Fruit fly (Drosophila melanogaster) whole organism, embryonic: ENCODE data around the gene CG46310.

Source experiments
- CG10431 ChIP-seq: fragments of 200-800 bp; sonication (Bioruptor generic); optimal IDR thresholded peaks from 3 replicates; lab custom pipeline; 2018; ENCODE audit warnings: missing biosample characterization, mild to moderate bottlenecking, missing genetic modification characterization
- CG10543 ChIP-seq: fragments of 200-800 bp; sonication (Bioruptor generic); optimal IDR thresholded peaks from 3 replicates; lab custom pipeline; 2017; ENCODE audit warnings: missing biosample characterization, mild to moderate bottlenecking, missing genetic modification characterization, moderate library complexity
- CG11456 ChIP-seq: fragments of 200-800 bp; sonication (Bioruptor generic); IDR thresholded peaks from 3 replicates; pipeline ENCODE4 v1.3.6; 2022; ENCODE audit warnings: missing biosample characterization, missing genetic modification characterization
- CG1233 ChIP-seq: fragments of 200-800 bp; sonication (Bioruptor generic); optimal IDR thresholded peaks from 4 replicates; lab custom pipeline; 2018; ENCODE audit warnings: missing biosample characterization, mild to moderate bottlenecking, missing genetic modification characterization
- CG13624 ChIP-seq: fragments of 200-800 bp; sonication (Bioruptor generic); optimal IDR thresholded peaks from 2 replicates; lab custom pipeline; 2016; ENCODE audit warnings: missing biosample characterization, missing genetic modification characterization
- CG13894 ChIP-seq: fragments of 200-800 bp; sonication (Bioruptor generic); optimal IDR thresholded peaks from 3 replicates; lab custom pipeline; 2018; ENCODE audit warnings: missing biosample characterization, mild to moderate bottlenecking, missing genetic modification characterization, moderate library complexity
- CG14014 ChIP-seq: fragments of 200-800 bp; sonication (Bioruptor generic); IDR thresholded peaks from 2 replicates; pipeline ENCODE4 v1.3.6; 2022; ENCODE audit warnings: missing biosample characterization, missing genetic modification characterization
- CG15514 ChIP-seq: fragments of 200-800 bp; sonication (Bioruptor generic); optimal IDR thresholded peaks from 3 replicates; lab custom pipeline; 2017; ENCODE audit warnings: missing biosample characterization, missing genetic modification characterization, mild to moderate bottlenecking, moderate library complexity, missing genetic modification reagents
- CG15696 ChIP-seq: fragments of 200-800 bp; sonication (Bioruptor generic); optimal IDR thresholded peaks from 2 replicates; lab custom pipeline; 2019; ENCODE audit warnings: missing biosample characterization, mild to moderate bottlenecking, missing genetic modification characterization, moderate library complexity
- CG1603 ChIP-seq: fragments of 200-800 bp; sonication (Bioruptor generic); optimal IDR thresholded peaks from 2 replicates; lab custom pipeline; 2019; ENCODE audit warnings: missing biosample characterization, mild to moderate bottlenecking, missing genetic modification characterization, moderate library complexity
- CG18619 ChIP-seq: fragments of 200-800 bp; sonication (Bioruptor generic); optimal IDR thresholded peaks from 3 replicates; lab custom pipeline; 2017; ENCODE audit warnings: missing biosample characterization, mild to moderate bottlenecking, missing genetic modification characterization
- CG2202 ChIP-seq: fragments of 200-800 bp; sonication (Bioruptor generic); optimal IDR thresholded peaks from 2 replicates; lab custom pipeline; 2018; ENCODE audit warnings: missing biosample characterization, mild to moderate bottlenecking, missing genetic modification characterization
- CG2712 ChIP-seq: fragments of 200-800 bp; optimal IDR thresholded peaks from 3 replicates; lab custom pipeline; 2019; ENCODE audit warnings: missing biosample characterization, mild to moderate bottlenecking, missing genetic modification characterization, moderate library complexity
- CG2875 ChIP-seq: fragments of 200-800 bp; sonication (Bioruptor generic); optimal IDR thresholded peaks from 2 replicates; lab custom pipeline; 2017; ENCODE audit warnings: missing biosample characterization, mild to moderate bottlenecking, missing genetic modification characterization, missing genetic modification reagents
- CG3407 ChIP-seq: fragments of 200-800 bp; sonication (Bioruptor generic); optimal IDR thresholded peaks from 2 replicates; lab custom pipeline; 2018; ENCODE audit warnings: missing biosample characterization, mild to moderate bottlenecking, missing genetic modification characterization
- CG34422 ChIP-seq: fragments of 200-800 bp; sonication (Bioruptor generic); IDR thresholded peaks from 3 replicates; pipeline ENCODE4 v1.3.6; 2022; ENCODE audit warnings: missing biosample characterization, missing genetic modification characterization
- CG5180 ChIP-seq: fragments of 200-800 bp; sonication (Bioruptor generic); optimal IDR thresholded peaks from 3 replicates; lab custom pipeline; 2017; ENCODE audit warnings: missing biosample characterization, missing genetic modification characterization, mild to moderate bottlenecking, moderate library complexity, missing genetic modification reagents
- CG6791 ChIP-seq: fragments of 200-800 bp; sonication (Bioruptor generic); IDR thresholded peaks from 3 replicates; pipeline ENCODE4 v1.3.6; 2022; ENCODE audit warnings: missing biosample characterization, missing genetic modification characterization; ENCODE audit not compliant: partially characterized antibody
- CG6854 ChIP-seq: fragments of 200-800 bp; sonication (Bioruptor generic); optimal IDR thresholded peaks from 3 replicates; lab custom pipeline; 2017; ENCODE audit warnings: missing biosample characterization, mild to moderate bottlenecking, missing genetic modification characterization
- CG7745 ChIP-seq: fragments of 200-800 bp; sonication (Bioruptor generic); optimal IDR thresholded peaks from 2 replicates; lab custom pipeline; 2018; ENCODE audit warnings: missing biosample characterization, mild to moderate bottlenecking, missing genetic modification characterization, moderate library complexity
- CG7839 ChIP-seq: fragments of 200-800 bp; sonication (Bioruptor generic); optimal IDR thresholded peaks from 3 replicates; lab custom pipeline; 2018; ENCODE audit warnings: missing biosample characterization, mild to moderate bottlenecking, missing genetic modification characterization, moderate library complexity
- CG7963 ChIP-seq: fragments of 200-800 bp; sonication (Bioruptor generic); IDR thresholded peaks from 3 replicates; pipeline ENCODE4 v1.3.6; 2022; ENCODE audit warnings: missing biosample characterization, missing genetic modification characterization; ENCODE audit not compliant: partially characterized antibody
- CG8478 ChIP-seq: fragments of >200 bp; optimal IDR thresholded peaks from 2 replicates; lab custom pipeline; 2018
- CG8924 ChIP-seq: fragments of 200-800 bp; optimal IDR thresholded peaks from 3 replicates; lab custom pipeline; 2019; ENCODE audit warnings: missing biosample characterization, mild to moderate bottlenecking, missing genetic modification characterization, moderate library complexity
- Ets97D ChIP-seq: fragments of 200-800 bp; sonication (Bioruptor generic); optimal IDR thresholded peaks from 3 replicates; lab custom pipeline; 2016; ENCODE audit warnings: missing biosample characterization, missing genetic modification characterization
- Fer1 ChIP-seq: fragments of 200-800 bp; sonication (Bioruptor generic); optimal IDR thresholded peaks from 2 replicates; lab custom pipeline; 2017; ENCODE audit warnings: missing biosample characterization, mild to moderate bottlenecking, missing genetic modification characterization
- HmgZ ChIP-seq: fragments of 200-800 bp; sonication (Bioruptor generic); optimal IDR thresholded peaks from 2 replicates; lab custom pipeline; 2018; ENCODE audit warnings: missing biosample characterization, mild to moderate bottlenecking, missing genetic modification characterization
- Nf-YA ChIP-seq: fragments of 200-800 bp; sonication (Bioruptor generic); IDR thresholded peaks from 2 replicates; pipeline ENCODE4 v1.3.6; 2022; ENCODE audit warnings: missing biosample characterization, missing genetic modification characterization
- Opbp ChIP-seq: fragments of 200-800 bp; sonication (Bioruptor generic); IDR thresholded peaks from 3 replicates; pipeline ENCODE4 v1.3.6; 2022; ENCODE audit warnings: missing biosample characterization, missing genetic modification characterization; ENCODE audit not compliant: partially characterized antibody
- Rfx ChIP-seq: fragments of 200-800 bp; sonication (Bioruptor generic); IDR thresholded peaks from 2 replicates; pipeline ENCODE4 v1.3.6; 2022; ENCODE audit warnings: missing biosample characterization, missing genetic modification characterization
- Rx ChIP-seq: fragments of 200-800 bp; sonication (Bioruptor generic); IDR thresholded peaks from 2 replicates; pipeline ENCODE4 v1.3.6; 2022; ENCODE audit warnings: missing biosample characterization, missing genetic modification characterization
- Sin3A ChIP-seq: fragments of >200 bp; optimal IDR thresholded peaks from 2 replicates; lab custom pipeline; 2018
- amos ChIP-seq: fragments of 200-800 bp; sonication (Bioruptor generic); IDR thresholded peaks from 2 replicates; pipeline ENCODE4 v1.3.6; 2022; ENCODE audit warnings: missing biosample characterization, missing genetic modification characterization; ENCODE audit not compliant: partially characterized antibody
- bsh ChIP-seq, 2 experiments: fragments of 200-800 bp; sonication (Bioruptor generic); optimal IDR thresholded peaks; 2 replicates each; lab custom pipeline; 2017 to 2018; ENCODE audit warnings: mild to moderate bottlenecking in 2 of 2, missing biosample characterization in 2 of 2, missing genetic modification characterization in 2 of 2, moderate library complexity in 1 of 2
- btn ChIP-seq: fragments of 200-800 bp; sonication (Bioruptor generic); optimal IDR thresholded peaks from 2 replicates; lab custom pipeline; 2016; ENCODE audit warnings: missing biosample characterization, missing genetic modification characterization
- chm ChIP-seq: fragments of 200-800 bp; sonication (Bioruptor generic); IDR thresholded peaks from 2 replicates; pipeline ENCODE4 v1.3.6; 2022; ENCODE audit warnings: missing biosample characterization, missing genetic modification characterization
- ci ChIP-seq: fragments of 200-800 bp; sonication (Bioruptor generic); IDR thresholded peaks from 3 replicates; pipeline ENCODE4 v1.3.6; 2022; ENCODE audit warnings: missing biosample characterization, missing genetic modification characterization
- fd64A ChIP-seq: fragments of 200-800 bp; sonication (Bioruptor generic); optimal IDR thresholded peaks from 3 replicates; lab custom pipeline; 2018; ENCODE audit warnings: missing biosample characterization, mild to moderate bottlenecking, missing genetic modification characterization
- fru ChIP-seq: fragments of >200 bp; optimal IDR thresholded peaks from 2 replicates; lab custom pipeline; 2017
- kay ChIP-seq: fragments of 200-800 bp; sonication (Bioruptor generic); optimal IDR thresholded peaks from 2 replicates; lab custom pipeline; 2016; ENCODE audit warnings: missing biosample characterization, missing genetic modification characterization
- lab ChIP-seq: fragments of 200-800 bp; sonication (Bioruptor generic); optimal IDR thresholded peaks from 3 replicates; lab custom pipeline; 2017; ENCODE audit warnings: missing biosample characterization, missing genetic modification characterization, mild to moderate bottlenecking, moderate library complexity, missing genetic modification reagents
- phol ChIP-seq: fragments of 200-800 bp; sonication (Bioruptor generic); optimal IDR thresholded peaks from 3 replicates; lab custom pipeline; 2018; ENCODE audit warnings: missing biosample characterization, mild to moderate bottlenecking, missing genetic modification characterization, moderate library complexity
- pros ChIP-seq: fragments of 200-800 bp; sonication (Bioruptor generic); optimal IDR thresholded peaks from 3 replicates; lab custom pipeline; 2019; ENCODE audit warnings: missing biosample characterization, mild to moderate bottlenecking, missing genetic modification characterization, moderate library complexity
- psq ChIP-seq: fragments of 200-800 bp; sonication (Bioruptor generic); optimal IDR thresholded peaks from 2 replicates; lab custom pipeline; 2017; ENCODE audit warnings: missing biosample characterization, missing genetic modification characterization
- rib ChIP-seq: fragments of 200-800 bp; sonication (Bioruptor generic); IDR thresholded peaks from 2 replicates; pipeline ENCODE4 v1.3.6; 2022; ENCODE audit warnings: missing biosample characterization, missing genetic modification characterization
- sna ChIP-seq: fragments of 200-800 bp; sonication (Bioruptor generic); IDR thresholded peaks from 2 replicates; pipeline ENCODE4 v1.3.6; 2022; ENCODE audit warnings: missing biosample characterization, missing genetic modification characterization; ENCODE audit not compliant: partially characterized antibody
- sob ChIP-seq: fragments of 200-800 bp; sonication (Bioruptor generic); IDR thresholded peaks from 2 replicates; pipeline ENCODE4 v1.3.6; 2022; ENCODE audit warnings: missing biosample characterization, missing genetic modification characterization
- sug ChIP-seq: fragments of 200-800 bp; optimal IDR thresholded peaks from 2 replicates; lab custom pipeline; 2019; ENCODE audit warnings: missing biosample characterization, mild to moderate bottlenecking, missing genetic modification characterization, moderate library complexity
- tap ChIP-seq: fragments of 200-800 bp; optimal IDR thresholded peaks from 3 replicates; lab custom pipeline; 2019; ENCODE audit warnings: missing biosample characterization, mild to moderate bottlenecking, missing genetic modification characterization, moderate library complexity

The CG46310 gene

dm6 chr3R:23156865-23157515 is 16.7 kb upstream of the CG46310 start (continued):
- TF ChIP-seq CG34422 (GFP tag; lab: Robert Waterston, UW) (peak; percentile 89), kay (peak; percentile 41), chm (GFP tag; lab: Robert Waterston, UW) (peak; percentile 44; the same call in 1 of the 2 replicates), CG7839 (tag; lab: Kevin White, UChicago) (peak; percentile 14), CG11456 (GFP tag; lab: Robert Waterston, UW) (no peak), bsh (GFP tag; optimal IDR thresholded peaks at IDR 0.05; lab: Kevin White, UChicago) (peak in 1 of 2 experiments; percentile 30), Ets97D (peak; percentile 12), CG18619 (GFP tag; lab: Kevin White, UChicago) (peak; percentile 18), fd64A (GFP tag; lab: Kevin White, UChicago) (peak; percentile 44), CG8478 (peak; percentile 79), Opbp (GFP tag; lab: Robert Waterston, UW) (peak; percentile 58; the same call in 2 of the 3 replicates), phol (tag; lab: Kevin White, UChicago) (no peak), sug (peak; percentile 71), rib (GFP tag; lab: Robert Waterston, UW) (peak; percentile 71; the same call in 1 of the 2 replicates), psq (GFP tag; lab: Kevin White, UChicago) (peak; percentile 98), CG13624 (GFP tag; lab: Kevin White, UChicago) (peak; percentile 97), CG1233 (GFP tag; lab: Kevin White, UChicago) (peak; percentile 40), sob (0 out of 2 replicates have a peak, but pooled peaks have one; percentile 44), CG7745 (no peak), pros (GFP tag; lab: Kevin White, UChicago) (peak; percentile 63), Rx (GFP tag; lab: Robert Waterston, UW) (no peak), lab (GFP tag; lab: Kevin White, UChicago) (peak; percentile 23), CG1603 (tag; lab: Kevin White, UChicago) (peak; percentile 14), CG5180 (peak; percentile 42), CG2875 (GFP tag; lab: Kevin White, UChicago) (peak; percentile 4), HmgZ (tag; lab: Kevin White, UChicago) (peak; percentile 50), CG6791 (GFP tag; lab: Robert Waterston, UW) (peak; percentile 32; the same call in 1 of the 3 replicates), Rfx (GFP tag; lab: Robert Waterston, UW) (peak; percentile 40; the same call in 1 of the 2 replicates), btn (no peak), CG6854 (GFP tag; lab: Kevin White, UChicago) (peak; percentile 51), Nf-YA (GFP tag; lab: Robert Waterston, UW) (0 out of 2 replicates have a peak, but pooled peaks have one; percentile 13), CG8924 (tag; lab: Kevin White, UChicago) (peak; percentile 36), CG15696 (tag; lab: Kevin White, UChicago) (peak; percentile 5), CG3407 (GFP tag; lab: Kevin White, UChicago) (peak; percentile 6), CG2202 (tag; lab: Kevin White, UChicago) (no peak), amos (GFP tag; lab: Robert Waterston, UW) (peak; percentile 4; the same call in 1 of the 2 replicates), ci (GFP tag; lab: Robert Waterston, UW) (peak; percentile 49; the same call in 1 of the 3 replicates), tap (peak; percentile 2), CG13894 (tag; lab: Kevin White, UChicago) (no peak), CG14014 (GFP tag; lab: Robert Waterston, UW) (peak; percentile 7; the same call in 1 of the 2 replicates), Fer1 (GFP tag; lab: Kevin White, UChicago) (peak; percentile 28), CG10431 (GFP tag; lab: Kevin White, UChicago) (peak; percentile 80), CG7963 (GFP tag; lab: Robert Waterston, UW) (no peak), fru (lab: Kevin White, UChicago) (no peak), CG2712 (tag; lab: Kevin White, UChicago) (peak; percentile 21), sna (GFP tag; lab: Robert Waterston, UW) (no peak), CG10543 (GFP tag; lab: Kevin White, UChicago) (peak; percentile 93), CG15514 (GFP tag; lab: Kevin White, UChicago) (peak; percentile 14), Sin3A (no peak)
